Worm (Caenorhabditis elegans): ENCODE results near the gene acl-7.

Gene acl-7

DNA sequence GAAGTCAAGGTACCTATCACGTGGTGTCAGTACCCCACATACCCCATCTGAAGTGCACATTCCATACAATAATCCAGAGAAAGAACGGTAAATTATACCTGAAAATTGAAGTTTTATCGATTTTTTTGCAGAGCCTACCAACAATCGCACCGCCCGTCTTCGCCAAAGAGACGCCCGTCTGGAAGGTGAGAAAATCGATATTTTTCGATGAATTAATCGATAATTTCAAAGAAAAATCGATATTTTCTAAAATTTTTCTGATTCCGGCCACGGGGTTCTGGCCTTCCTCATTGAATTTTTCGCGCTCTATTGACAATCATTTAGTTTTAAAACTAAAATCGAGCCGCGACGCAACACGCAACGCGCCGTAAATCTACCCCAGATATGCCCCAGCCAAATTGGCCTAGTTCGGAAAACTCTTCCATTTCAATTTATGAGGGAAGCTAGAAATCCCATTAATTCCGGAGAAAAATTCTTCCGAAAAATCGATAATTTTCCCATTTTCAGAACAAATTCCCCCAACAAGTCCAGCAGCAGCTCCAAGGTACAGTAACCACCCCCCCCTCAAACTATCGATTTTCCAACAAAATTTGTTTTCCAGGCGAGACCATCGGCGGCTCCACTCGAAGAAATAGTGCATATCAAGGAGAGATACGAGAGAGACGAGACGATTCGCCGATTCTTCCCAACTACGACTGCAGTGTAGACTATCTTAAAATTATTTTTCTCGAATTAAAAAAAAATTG is 49.6 kb downstream of the acl-7 start:
- TF ChIP-seq nhr-10 (tag; optimal IDR thresholded peaks at IDR 0.05) (no peak), mab-5 (tag; optimal IDR thresholded peaks at IDR 0.05) (no peak), lin-11 (tag; optimal IDR thresholded peaks at IDR 0.05) (no peak), elt-1 (tag; optimal IDR thresholded peaks at IDR 0.05) (no peak), mbf-1 (tag; optimal IDR thresholded peaks at IDR 0.05) (no peak), egl-27 (tag; optimal IDR thresholded peaks at IDR 0.05) (no peak), aly-2 (tag; optimal IDR thresholded peaks at IDR 0.05) (no peak)

DNA sequence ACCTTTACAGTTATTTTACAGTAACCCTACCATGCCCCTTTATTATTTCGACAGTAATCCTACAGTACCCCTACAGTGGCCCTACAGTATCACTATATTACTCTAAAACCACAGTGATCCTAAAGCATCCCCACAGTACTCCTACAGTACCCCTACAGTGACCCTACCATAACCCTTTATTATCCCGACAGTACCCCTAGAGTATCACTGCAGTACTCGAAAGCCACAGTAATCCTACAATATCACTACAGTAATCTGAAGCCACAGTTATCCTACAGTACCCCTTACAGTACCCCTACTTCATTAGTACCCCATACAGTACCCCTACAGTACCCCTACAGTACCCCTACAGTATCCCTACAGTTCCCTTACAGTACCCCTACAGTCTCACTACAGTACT is 51.8 kb downstream of the acl-7 start:
- TF ChIP-seq lin-39 (tag; optimal IDR thresholded peaks at IDR 0.05), result no peak
- no peak for TF ChIP-seq nhr-11 (tag; optimal IDR thresholded peaks at IDR 0.05)
- TF ChIP-seq zag-1 (tag; optimal IDR thresholded peaks at IDR 0.05), result no peak
- no peak for TF ChIP-seq nhr-12 (tag; optimal IDR thresholded peaks at IDR 0.05)
- TF ChIP-seq mbf-1 (tag; optimal IDR thresholded peaks at IDR 0.05), result no peak

Data from whole organism, L2 larva.